Worm (Caenorhabditis elegans) whole organism, mixed stage, embryonic: ENCODE measurements around the gene F15H10.7.

Source experiments
- blmp-1 ChIP-seq: fragments of 150-350 bp; optimal IDR thresholded peaks from 2 replicates; lab custom pipeline; 2014; ENCODE audit warnings: missing biosample characterization, missing genetic modification characterization
- ces-1 ChIP-seq: fragments of 150-350 bp; optimal IDR thresholded peaks from 2 replicates; lab custom pipeline; 2014; ENCODE audit warnings: missing biosample characterization, missing genetic modification reagents, missing genetic modification characterization
- lin-13 ChIP-seq: fragments of 150-350 bp; optimal IDR thresholded peaks from 2 replicates; lab custom pipeline; 2014; ENCODE audit warnings: missing biosample characterization, missing genetic modification characterization
- lsy-2 ChIP-seq: fragments of 150-350 bp; optimal IDR thresholded peaks from 2 replicates; lab custom pipeline; 2014; ENCODE audit warnings: missing biosample characterization, missing genetic modification characterization
- mep-1 ChIP-seq: fragments of 150-350 bp; optimal IDR thresholded peaks from 2 replicates; lab custom pipeline; 2017; ENCODE audit warnings: missing biosample characterization, missing genetic modification reagents, missing genetic modification characterization, inconsistent platforms
- nhr-237 ChIP-seq: fragments of 150-350 bp; optimal IDR thresholded peaks from 2 replicates; lab custom pipeline; 2014; ENCODE audit warnings: missing biosample characterization, missing genetic modification characterization
- nhr-76 ChIP-seq: sonication (generic microtip); optimal IDR thresholded peaks from 2 replicates; lab custom pipeline; 2017; ENCODE audit warnings: missing biosample characterization, missing genetic modification characterization
- snpc-4 ChIP-seq: fragments of 150-350 bp; optimal IDR thresholded peaks from 2 replicates; lab custom pipeline; 2014; ENCODE audit warnings: missing biosample characterization, missing genetic modification characterization

ce11 chrV:10398431-10398830, 7.8 kb downstream of the F15H10.7 start, which contains the start of gene ugt-2:
- TF ChIP-seq lsy-2 (tag; lab: Kevin White, UChicago): no peak
- no peak for TF ChIP-seq ces-1 (GFP tag; lab: Kevin White, UChicago)
- TF ChIP-seq nhr-76 (tag; lab: Kevin White, UChicago): no peak
- TF ChIP-seq mep-1 (tag; lab: Kevin White, UChicago): no peak
- TF ChIP-seq snpc-4 (tag; lab: Kevin White, UChicago): no peak
- TF ChIP-seq nhr-237 (tag; lab: Kevin White, UChicago): no peak
- no peak for TF ChIP-seq blmp-1 (tag; lab: Kevin White, UChicago)
- TF ChIP-seq lin-13 (tag; lab: Kevin White, UChicago): no peak
